Fruit fly (Drosophila melanogaster) whole organism, embryonic: ENCODE measurements around the gene CG3117.

Experiments used
- Aef1 ChIP-seq: fragments of 200-800 bp; sonication (Bioruptor generic); IDR thresholded peaks from 3 replicates; pipeline ENCODE4 v1.3.6; 2022; ENCODE audit warnings: missing biosample characterization, missing genetic modification characterization
- Blimp-1 ChIP-seq: fragments of 200-800 bp; sonication (Bioruptor generic); optimal IDR thresholded peaks from 3 replicates; lab custom pipeline; 2018; ENCODE audit warnings: missing biosample characterization, missing genetic modification characterization, mild to moderate bottlenecking, moderate library complexity, missing genetic modification reagents
- Bteb2 ChIP-seq: fragments of 200-800 bp; sonication (Bioruptor generic); optimal IDR thresholded peaks from 2 replicates; lab custom pipeline; 2016; ENCODE audit warnings: missing biosample characterization, missing genetic modification characterization
- CG1024 ChIP-seq: fragments of 200-800 bp; sonication (Bioruptor generic); IDR thresholded peaks from 2 replicates; pipeline ENCODE4 v1.3.6; 2022; ENCODE audit warnings: missing biosample characterization, missing genetic modification characterization
- CG10431 ChIP-seq: fragments of 200-800 bp; sonication (Bioruptor generic); optimal IDR thresholded peaks from 3 replicates; lab custom pipeline; 2018; ENCODE audit warnings: missing biosample characterization, mild to moderate bottlenecking, missing genetic modification characterization
- CG13775 ChIP-seq: fragments of 200-800 bp; sonication (Bioruptor generic); optimal IDR thresholded peaks from 3 replicates; lab custom pipeline; 2017; ENCODE audit warnings: missing biosample characterization, mild to moderate bottlenecking, missing genetic modification characterization
- CG14667 ChIP-seq: fragments of 200-800 bp; sonication (Bioruptor generic); IDR thresholded peaks from 2 replicates; pipeline ENCODE4 v1.3.6; 2022; ENCODE audit warnings: missing biosample characterization, missing genetic modification characterization
- CG14860 ChIP-seq: fragments of 200-800 bp; sonication (Bioruptor generic); IDR thresholded peaks from 3 replicates; pipeline ENCODE4 v1.3.6; 2022; ENCODE audit warnings: missing biosample characterization, missing genetic modification characterization; ENCODE audit not compliant: partially characterized antibody
- CG16813 ChIP-seq: fragments of 200-800 bp; sonication (Bioruptor generic); IDR thresholded peaks from 3 replicates; pipeline ENCODE4 v1.3.6; 2022; ENCODE audit warnings: missing biosample characterization, missing genetic modification characterization; ENCODE audit not compliant: partially characterized antibody
- CG17568 ChIP-seq: fragments of 200-800 bp; sonication (Bioruptor generic); optimal IDR thresholded peaks from 2 replicates; lab custom pipeline; 2018; ENCODE audit warnings: missing biosample characterization, mild to moderate bottlenecking, missing genetic modification characterization, moderate library complexity
- CG18599 ChIP-seq: fragments of 200-800 bp; sonication (Bioruptor generic); optimal IDR thresholded peaks from 3 replicates; lab custom pipeline; 2017; ENCODE audit warnings: missing biosample characterization, missing genetic modification characterization, mild to moderate bottlenecking, moderate library complexity, missing genetic modification reagents
- CG33557 ChIP-seq: fragments of 200-800 bp; sonication (Bioruptor generic); optimal IDR thresholded peaks from 2 replicates; lab custom pipeline; 2019; ENCODE audit warnings: missing biosample characterization, mild to moderate bottlenecking, missing genetic modification characterization, moderate library complexity
- CG6175 ChIP-seq: fragments of 200-800 bp; sonication (Bioruptor generic); IDR thresholded peaks from 3 replicates; pipeline ENCODE4 v1.3.6; 2022; ENCODE audit warnings: missing biosample characterization, missing genetic modification characterization
- CG6683 ChIP-seq: fragments of 200-800 bp; sonication (Bioruptor generic); optimal IDR thresholded peaks from 2 replicates; lab custom pipeline; 2017; ENCODE audit warnings: missing biosample characterization, mild to moderate bottlenecking, missing genetic modification characterization, missing genetic modification reagents
- CG7745 ChIP-seq: fragments of 200-800 bp; sonication (Bioruptor generic); optimal IDR thresholded peaks from 2 replicates; lab custom pipeline; 2018; ENCODE audit warnings: missing biosample characterization, mild to moderate bottlenecking, missing genetic modification characterization, moderate library complexity
- CG8290 ChIP-seq, 3 experiments: fragments of 200-800 bp; sonication (Bioruptor generic); optimal IDR thresholded peaks; 2 replicates each; lab custom pipeline; 2016 to 2019; ENCODE audit warnings: missing biosample characterization in 3 of 3, missing genetic modification characterization in 3 of 3, mild to moderate bottlenecking in 2 of 3, moderate library complexity in 1 of 3
- CG8359 ChIP-seq: fragments of 200-800 bp; sonication (Bioruptor generic); optimal IDR thresholded peaks from 2 replicates; lab custom pipeline; 2017; ENCODE audit warnings: missing biosample characterization, mild to moderate bottlenecking, missing genetic modification characterization, borderline replicate concordance
- CrebB ChIP-seq: fragments of 200-800 bp; sonication (Bioruptor generic); optimal IDR thresholded peaks from 3 replicates; lab custom pipeline; 2018; ENCODE audit warnings: missing biosample characterization, mild to moderate bottlenecking, missing genetic modification characterization
- D19A ChIP-seq: fragments of 200-800 bp; optimal IDR thresholded peaks from 3 replicates; lab custom pipeline; 2019; ENCODE audit warnings: missing biosample characterization, mild to moderate bottlenecking, missing genetic modification characterization, moderate library complexity
- Dbx ChIP-seq: fragments of 200-800 bp; sonication (Bioruptor generic); IDR thresholded peaks from 3 replicates; pipeline ENCODE4 v1.3.6; 2022; ENCODE audit warnings: missing biosample characterization, missing genetic modification characterization
- Dll ChIP-seq: fragments of 200-800 bp; sonication (Bioruptor generic); IDR thresholded peaks from 4 replicates; pipeline ENCODE4 v1.3.6; 2022; ENCODE audit warnings: missing biosample characterization, missing genetic modification characterization; ENCODE audit not compliant: partially characterized antibody
- Doc2 ChIP-seq: fragments of 200-800 bp; sonication (Bioruptor generic); IDR thresholded peaks from 2 replicates; pipeline ENCODE4 v1.3.6; 2022; ENCODE audit warnings: missing biosample characterization, missing genetic modification characterization
- Ets65A ChIP-seq: fragments of 200-800 bp; sonication (Bioruptor generic); peaks from one replicate; lab custom pipeline; 2016; ENCODE audit warnings: missing biosample characterization, missing genetic modification characterization
- Hmr ChIP-seq: fragments of 200-800 bp; sonication (Bioruptor generic); optimal IDR thresholded peaks from 3 replicates; lab custom pipeline; 2017; ENCODE audit warnings: mild to moderate bottlenecking, missing biosample characterization, missing genetic modification reagents, missing genetic modification characterization
- Jarid2 ChIP-seq: fragments of 200-800 bp; sonication (Bioruptor generic); optimal IDR thresholded peaks from 3 replicates; lab custom pipeline; 2017; ENCODE audit warnings: mild to moderate bottlenecking, missing biosample characterization, missing genetic modification reagents, missing genetic modification characterization
- Nf-YC ChIP-seq: fragments of 200-800 bp; optimal IDR thresholded peaks from 3 replicates; lab custom pipeline; 2019; ENCODE audit warnings: missing biosample characterization, mild to moderate bottlenecking, missing genetic modification characterization, moderate library complexity
- Rfx ChIP-seq: fragments of 200-800 bp; sonication (Bioruptor generic); IDR thresholded peaks from 2 replicates; pipeline ENCODE4 v1.3.6; 2022; ENCODE audit warnings: missing biosample characterization, missing genetic modification characterization
- Stat92E ChIP-seq, 3 experiments: fragments of >200 bp in 2 of 3; fragments of 200-800 bp in 1 of 3; sonication (Bioruptor generic) in 1 of 3; optimal IDR thresholded peaks; 2 replicates each; lab custom pipeline; 2017 to 2019; ENCODE audit warnings: missing biosample characterization in 3 of 3, missing genetic modification characterization in 3 of 3, mild to moderate bottlenecking in 1 of 3, moderate library complexity in 1 of 3
- abd-A ChIP-seq: fragments of 200-800 bp; sonication (Bioruptor generic); optimal IDR thresholded peaks from 3 replicates; lab custom pipeline; 2019; ENCODE audit warnings: missing biosample characterization, mild to moderate bottlenecking, missing genetic modification characterization, moderate library complexity
- caup ChIP-seq: fragments of 200-800 bp; sonication (Bioruptor generic); optimal IDR thresholded peaks from 3 replicates; lab custom pipeline; 2017; ENCODE audit warnings: missing biosample characterization, mild to moderate bottlenecking, missing genetic modification characterization, moderate library complexity; ENCODE audit not compliant: severe bottlenecking
- crol ChIP-seq: fragments of 200-800 bp; sonication (Bioruptor generic); IDR thresholded peaks from 2 replicates; pipeline ENCODE4 v1.3.6; 2022; ENCODE audit warnings: missing biosample characterization, missing genetic modification characterization
- ems ChIP-seq: fragments of 200-800 bp; sonication (Bioruptor generic); optimal IDR thresholded peaks from 3 replicates; lab custom pipeline; 2016; ENCODE audit warnings: missing biosample characterization, missing genetic modification characterization
- gem ChIP-seq: fragments of 200-800 bp; sonication (Bioruptor generic); optimal IDR thresholded peaks from 2 replicates; lab custom pipeline; 2019; ENCODE audit warnings: missing biosample characterization, mild to moderate bottlenecking, missing genetic modification characterization, moderate library complexity
- gsb-n ChIP-seq: fragments of 200-800 bp; sonication (Bioruptor generic); optimal IDR thresholded peaks from 3 replicates; lab custom pipeline; 2018; ENCODE audit warnings: missing biosample characterization, mild to moderate bottlenecking, missing genetic modification characterization
- ham ChIP-seq: fragments of 200-800 bp; sonication (Bioruptor generic); IDR thresholded peaks from 2 replicates; pipeline ENCODE4 v1.3.6; 2022; ENCODE audit warnings: missing biosample characterization, missing genetic modification characterization
- inv ChIP-seq: fragments of 200-800 bp; sonication (Bioruptor generic); IDR thresholded peaks from 2 replicates; pipeline ENCODE4 v1.3.6; 2022; ENCODE audit warnings: missing biosample characterization, missing genetic modification characterization; ENCODE audit not compliant: partially characterized antibody
- nmo ChIP-seq: fragments of 200-800 bp; sonication (Bioruptor generic); optimal IDR thresholded peaks from 2 replicates; lab custom pipeline; 2018; ENCODE audit warnings: missing biosample characterization, mild to moderate bottlenecking, missing genetic modification characterization, moderate library complexity
- onecut ChIP-seq: fragments of 200-800 bp; sonication (Bioruptor generic); IDR thresholded peaks from 2 replicates; pipeline ENCODE4 v1.3.6; 2022; ENCODE audit warnings: missing biosample characterization, missing genetic modification characterization
- pros ChIP-seq: fragments of 200-800 bp; sonication (Bioruptor generic); optimal IDR thresholded peaks from 3 replicates; lab custom pipeline; 2019; ENCODE audit warnings: missing biosample characterization, mild to moderate bottlenecking, missing genetic modification characterization, moderate library complexity
- sens ChIP-seq: fragments of 200-800 bp; sonication (Bioruptor generic); peaks from one replicate; lab custom pipeline; 2016; ENCODE audit warnings: missing biosample characterization, missing genetic modification characterization
- shn ChIP-seq: fragments of 200-800 bp; sonication (Bioruptor generic); optimal IDR thresholded peaks from 3 replicates; lab custom pipeline; 2016; ENCODE audit warnings: missing biosample characterization, missing genetic modification characterization
- stwl ChIP-seq: fragments of 200-800 bp; sonication (Bioruptor generic); optimal IDR thresholded peaks from 3 replicates; lab custom pipeline; 2018; ENCODE audit warnings: missing biosample characterization, mild to moderate bottlenecking, missing genetic modification characterization, moderate library complexity
- sug ChIP-seq: fragments of 200-800 bp; optimal IDR thresholded peaks from 2 replicates; lab custom pipeline; 2019; ENCODE audit warnings: missing biosample characterization, mild to moderate bottlenecking, missing genetic modification characterization, moderate library complexity
- tin ChIP-seq: fragments of 200-800 bp; sonication (Bioruptor generic); optimal IDR thresholded peaks from 3 replicates; lab custom pipeline; 2016; ENCODE audit warnings: missing biosample characterization, missing genetic modification characterization
- tx ChIP-seq: fragments of 200-800 bp; sonication (Bioruptor generic); optimal IDR thresholded peaks from 2 replicates; lab custom pipeline; 2016; ENCODE audit warnings: missing biosample characterization, missing genetic modification characterization
- usp ChIP-seq: fragments of >200 bp; optimal IDR thresholded peaks from 2 replicates; lab custom pipeline; 2017; ENCODE audit warnings: missing biosample characterization, missing genetic modification characterization
- wor ChIP-seq: fragments of 200-800 bp; sonication (Bioruptor generic); IDR thresholded peaks from 2 replicates; pipeline ENCODE4 v1.3.6; 2022; ENCODE audit warnings: missing biosample characterization, missing genetic modification characterization

CG3117 gene

dm6 chr2L:2862621-2862962, 15.6 kb upstream of the CG3117 start (continued):
- TF ChIP-seq tin (no peak), usp (GFP tag; lab: Kevin White, UChicago) (no peak), CG13775 (GFP tag; lab: Kevin White, UChicago) (no peak), gem (tag; lab: Kevin White, UChicago) (no peak), Dll (GFP tag; lab: Robert Waterston, UW) (0 out of 4 replicates have a peak, but pooled peaks have one; percentile 9), inv (GFP tag; lab: Robert Waterston, UW) (no peak), CrebB (tag; lab: Kevin White, UChicago) (no peak), Ets65A (GFP tag; lab: Kevin White, UChicago) (no peak), CG14667 (GFP tag; lab: Robert Waterston, UW) (no peak), tx (no peak), pros (GFP tag; lab: Kevin White, UChicago) (no peak), Blimp-1 (GFP tag; lab: Kevin White, UChicago) (peak; percentile 90), onecut (GFP tag; lab: Robert Waterston, UW) (no peak)

dm6 chr2L:2861885-2862620, 15.0 kb upstream of the CG3117 start:
- peak; percentile 3 for TF ChIP-seq Hmr (GFP tag; lab: Kevin White, UChicago)
- TF ChIP-seq nmo, result peak; percentile 6
- no peak for TF ChIP-seq shn
- TF ChIP-seq Doc2, result no peak
- TF ChIP-seq CG14860 (GFP tag; lab: Robert Waterston, UW), result no peak
- no peak for TF ChIP-seq CG10431 (GFP tag; lab: Kevin White, UChicago)
- peak; percentile 15 for TF ChIP-seq Nf-YC
- TF ChIP-seq CG17568, result peak; percentile 22
- TF ChIP-seq caup (GFP tag; lab: Kevin White, UChicago), result peak; percentile 42
- 0 out of 2 replicates have a peak, but pooled peaks have one; percentile 7 for TF ChIP-seq CG1024 (GFP tag; lab: Robert Waterston, UW)
- TF ChIP-seq ems (GFP tag; lab: Kevin White, UChicago), result peak; percentile 26
- no peak for TF ChIP-seq stwl (tag; lab: Kevin White, UChicago)
- no peak for TF ChIP-seq CG8359
- no peak for TF ChIP-seq Bteb2 (GFP tag; lab: Kevin White, UChicago)
- TF ChIP-seq crol (GFP tag; lab: Robert Waterston, UW), result no peak
- TF ChIP-seq CG6175 (GFP tag; lab: Robert Waterston, UW), result no peak
- no peak for TF ChIP-seq CG7745
- TF ChIP-seq Jarid2 (GFP tag; lab: Kevin White, UChicago), result peak; percentile 88
- 0 out of 2 replicates have a peak, but pooled peaks have one; percentile 8 for TF ChIP-seq Rfx (GFP tag; lab: Robert Waterston, UW)
- TF ChIP-seq Stat92E (GFP tag; optimal IDR thresholded peaks at IDR 0.05; lab: Kevin White, UChicago), result peak in 1 of 3 experiments; percentile 47
- peak; percentile 43; the same call in 1 of the 3 replicates for TF ChIP-seq CG16813 (GFP tag; lab: Robert Waterston, UW)
- peak; percentile 38 for TF ChIP-seq D19A (tag; lab: Kevin White, UChicago)
- no peak for TF ChIP-seq ham (GFP tag; lab: Robert Waterston, UW)
- no peak for TF ChIP-seq wor (GFP tag; lab: Robert Waterston, UW)
- no peak for TF ChIP-seq CG8290 (GFP tag; optimal IDR thresholded peaks at IDR 0.05; lab: Kevin White, UChicago)
- TF ChIP-seq CG8290 (tag; optimal IDR thresholded peaks at IDR 0.05; lab: Kevin White, UChicago), result peak in 1 of 2 experiments; percentile 32
- TF ChIP-seq CG18599, result peak; percentile 71
- no peak for TF ChIP-seq Aef1 (GFP tag; lab: Robert Waterston, UW)
- peak; percentile 47 for TF ChIP-seq sens (GFP tag; lab: Kevin White, UChicago)
- peak; percentile 31 for TF ChIP-seq sug (tag; lab: Kevin White, UChicago)
- no peak for TF ChIP-seq CG6683 (GFP tag; lab: Kevin White, UChicago)
- TF ChIP-seq CG33557, result no peak
- TF ChIP-seq gsb-n (tag; lab: Kevin White, UChicago), result no peak
- peak; percentile 18; the same call in 1 of the 3 replicates for TF ChIP-seq Dbx
- TF ChIP-seq abd-A (tag; lab: Kevin White, UChicago), result peak; percentile 73
